Fruit fly (Drosophila melanogaster): ENCODE measurements around the gene sstn.

sstn gene

dm6 chr3L:15142004-15142890, 47.7 kb upstream of the sstn start, which contains the start of gene Pdi (continued):
- TF ChIP-seq Oli (tag; optimal IDR thresholded peaks at IDR 0.05): no peak
- peak; percentile 67 for TF ChIP-seq hb (GFP tag; IDR thresholded peaks at IDR 0.05; ENCODE audit: partially characterized antibody)
- peak; percentile 69 for TF ChIP-seq CG33213 (GFP tag; optimal IDR thresholded peaks at IDR 0.05)
- peak; percentile 75; the same call in 2 of the 3 replicates for TF ChIP-seq Opbp (GFP tag; IDR thresholded peaks at IDR 0.05; ENCODE audit: partially characterized antibody)
- peak; percentile 16 for TF ChIP-seq Hsf (GFP tag; optimal IDR thresholded peaks at IDR 0.05)
- peak; percentile 30 for TF ChIP-seq Myb (GFP tag; optimal IDR thresholded peaks at IDR 0.05)
- peak; percentile 69 for TF ChIP-seq Scr (GFP tag; IDR thresholded peaks at IDR 0.05; ENCODE audit: partially characterized antibody)
- TF ChIP-seq nau (GFP tag; optimal IDR thresholded peaks at IDR 0.05): no peak
- TF ChIP-seq fru (optimal IDR thresholded peaks at IDR 0.05): no peak
- no peak for TF ChIP-seq Atf3 (GFP tag; optimal IDR thresholded peaks at IDR 0.05)
- TF ChIP-seq pan (optimal IDR thresholded peaks at IDR 0.05): no peak
- no peak for TF ChIP-seq pan (GFP tag; optimal IDR thresholded peaks at IDR 0.05 in 1 of 2, IDR thresholded peaks at IDR 0.05 in 1 of 2)
- peak; percentile 56 for TF ChIP-seq CG17359 (tag; optimal IDR thresholded peaks at IDR 0.05)
- no peak for TF ChIP-seq org-1 (GFP tag; optimal IDR thresholded peaks at IDR 0.05)
- no peak for TF ChIP-seq sima (GFP tag; optimal IDR thresholded peaks at IDR 0.05)
- peak; percentile 50 for TF ChIP-seq gro (GFP tag; optimal IDR thresholded peaks at IDR 0.05)
- TF ChIP-seq cas (GFP tag; IDR thresholded peaks at IDR 0.05): no peak
- TF ChIP-seq Dfd (GFP tag; optimal IDR thresholded peaks at IDR 0.05): no peak
- peak; percentile 57 for TF ChIP-seq Mad (GFP tag; optimal IDR thresholded peaks at IDR 0.05)
- no peak for TF ChIP-seq aop (GFP tag; IDR thresholded peaks at IDR 0.05)
- TF ChIP-seq E2f2 (GFP tag; IDR thresholded peaks at IDR 0.05): peak; percentile 70
- TF ChIP-seq CG15514 (GFP tag; optimal IDR thresholded peaks at IDR 0.05): peak; percentile 58
- peak; percentile 75 for TF ChIP-seq NC2α (GFP tag; optimal IDR thresholded peaks at IDR 0.05)
- TF ChIP-seq unpg (GFP tag; optimal IDR thresholded peaks at IDR 0.05): peak; percentile 30
- peak; percentile 33 for TF ChIP-seq dm (GFP tag; optimal IDR thresholded peaks at IDR 0.05)
- TF ChIP-seq CG10979 (tag; optimal IDR thresholded peaks at IDR 0.05): no peak
- TF ChIP-seq da (GFP tag; optimal IDR thresholded peaks at IDR 0.05): no peak
- no peak for TF ChIP-seq CG10462 (GFP tag; optimal IDR thresholded peaks at IDR 0.05)
- TF ChIP-seq CG2678 (tag; optimal IDR thresholded peaks at IDR 0.05): peak; percentile 21
- peak; percentile 48 for TF ChIP-seq NC2β (GFP tag; optimal IDR thresholded peaks at IDR 0.05)
- peak; percentile 16 for TF ChIP-seq CG5245 (GFP tag; optimal IDR thresholded peaks at IDR 0.05)
- TF ChIP-seq CG18011 (GFP tag; optimal IDR thresholded peaks at IDR 0.05): no peak
- TF ChIP-seq CG1233 (GFP tag; optimal IDR thresholded peaks at IDR 0.05): no peak
- no peak for TF ChIP-seq ham (GFP tag; IDR thresholded peaks at IDR 0.05)
- 0 out of 3 replicates have a peak, but pooled peaks have one; percentile 33 for TF ChIP-seq Dbx (GFP tag; IDR thresholded peaks at IDR 0.05)
- no peak for TF ChIP-seq Mes4 (GFP tag; optimal IDR thresholded peaks at IDR 0.05)
- peak; percentile 9 for TF ChIP-seq Hr3 (GFP tag; optimal IDR thresholded peaks at IDR 0.05)
- TF ChIP-seq Lhr (GFP tag; optimal IDR thresholded peaks at IDR 0.05): peak; percentile 72
- TF ChIP-seq CG6791 (GFP tag; IDR thresholded peaks at IDR 0.05; ENCODE audit: partially characterized antibody): peak; percentile 58; the same call in 1 of the 3 replicates
- peak; percentile 46 for TF ChIP-seq phol (tag; optimal IDR thresholded peaks at IDR 0.05)
- peak; percentile 19 for TF ChIP-seq zen (tag; optimal IDR thresholded peaks at IDR 0.05)
- peak; percentile 22; the same call in 1 of the 2 replicates for TF ChIP-seq CG2129 (GFP tag; IDR thresholded peaks at IDR 0.05; ENCODE audit: partially characterized antibody)
- no peak for TF ChIP-seq klu (GFP tag; IDR thresholded peaks at IDR 0.05)
- TF ChIP-seq CG7372 (GFP tag; IDR thresholded peaks at IDR 0.05): no peak
- peak; percentile 43 for TF ChIP-seq Sin3A (optimal IDR thresholded peaks at IDR 0.05)
- TF ChIP-seq dpn (GFP tag; optimal IDR thresholded peaks at IDR 0.05): peak in 1 of 2 experiments; percentile 51
- TF ChIP-seq sug (tag; optimal IDR thresholded peaks at IDR 0.05): peak; percentile 50
- peak; percentile 70 for TF ChIP-seq CG42726 (GFP tag; IDR thresholded peaks at IDR 0.05; ENCODE audit: partially characterized antibody)
- no peak for TF ChIP-seq gsb (GFP tag; IDR thresholded peaks at IDR 0.05)
